Fruit fly (Drosophila melanogaster) whole organism, embryonic: Measurements from ENCODE around the gene IA-2.

Experiments used
- CG17568 ChIP-seq: fragments of 200-800 bp; sonication (Bioruptor generic); optimal IDR thresholded peaks from 2 replicates; lab custom pipeline; 2018; ENCODE audit warnings: missing biosample characterization, mild to moderate bottlenecking, missing genetic modification characterization, moderate library complexity
- CG6854 ChIP-seq: fragments of 200-800 bp; sonication (Bioruptor generic); optimal IDR thresholded peaks from 3 replicates; lab custom pipeline; 2017; ENCODE audit warnings: missing biosample characterization, mild to moderate bottlenecking, missing genetic modification characterization
- CG7372 ChIP-seq: fragments of 200-800 bp; sonication (Bioruptor generic); IDR thresholded peaks from 2 replicates; pipeline ENCODE4 v1.3.6; 2022; ENCODE audit warnings: missing biosample characterization, missing genetic modification characterization
- CG8478 ChIP-seq: fragments of >200 bp; optimal IDR thresholded peaks from 2 replicates; lab custom pipeline; 2018
- CHES-1-like ChIP-seq: fragments of 200-800 bp; sonication (Bioruptor generic); optimal IDR thresholded peaks from 2 replicates; lab custom pipeline; 2016; ENCODE audit warnings: missing biosample characterization, missing genetic modification characterization
- Dek ChIP-seq: fragments of 200-800 bp; sonication (Bioruptor generic); optimal IDR thresholded peaks from 3 replicates; lab custom pipeline; 2019; ENCODE audit warnings: missing biosample characterization, mild to moderate bottlenecking, missing genetic modification characterization, moderate library complexity
- Pdp1 ChIP-seq, 2 experiments: fragments of 200-800 bp; sonication (Bioruptor generic); optimal IDR thresholded peaks; 3 replicates each; lab custom pipeline; 2016; ENCODE audit warnings: missing biosample characterization in 2 of 2, missing genetic modification characterization in 2 of 2, mild to moderate bottlenecking in 1 of 2, moderate library complexity in 1 of 2

DNA sequence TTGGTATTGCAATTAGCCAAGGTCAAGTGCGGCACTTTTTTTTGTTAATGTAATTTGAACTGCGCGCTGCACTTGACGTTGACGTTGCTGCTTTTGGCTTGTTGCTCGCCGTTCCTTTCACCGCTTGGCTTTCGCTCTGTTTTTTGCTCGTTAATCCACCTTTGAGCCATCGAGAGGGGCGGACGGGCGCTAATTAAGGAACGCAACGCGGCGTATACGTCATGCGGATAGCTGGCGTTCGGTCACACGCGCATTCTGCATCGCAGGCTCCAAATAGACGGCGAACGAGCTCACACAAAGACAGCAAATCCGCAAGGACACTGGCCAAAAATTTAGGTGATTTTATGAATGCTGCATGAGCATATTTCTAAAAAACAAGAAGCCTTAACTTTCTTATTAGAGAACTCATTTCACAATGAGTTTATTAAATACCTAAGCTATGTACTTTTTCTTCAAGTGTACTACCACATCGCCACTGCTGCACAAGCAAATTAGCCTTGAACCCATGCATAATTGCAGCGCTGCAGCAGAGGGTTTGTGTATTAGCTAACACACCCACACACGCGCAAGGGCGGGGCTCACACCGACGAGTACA lies 38.6 kb upstream of the IA-2 start:
- no peak for TF ChIP-seq CG17568
- TF ChIP-seq Pdp1 (GFP tag; optimal IDR thresholded peaks at IDR 0.05; lab: Kevin White, UChicago), result no peak
- TF ChIP-seq CG6854 (GFP tag; lab: Kevin White, UChicago), result no peak
- TF ChIP-seq CG7372 (GFP tag; lab: Robert Waterston, UW), result no peak
- TF ChIP-seq CHES-1-like (GFP tag; lab: Kevin White, UChicago), result no peak
- no peak for TF ChIP-seq CG8478 (lab: Kevin White, UChicago)
- TF ChIP-seq Dek (tag; lab: Kevin White, UChicago), result no peak
